Worm (Caenorhabditis elegans) whole organism, L4 larva: ENCODE measurements around the gene tba-4.

ENCODE experiments used
- jun-1 ChIP-seq: fragments of 150-350 bp; optimal IDR thresholded peaks from 2 replicates; lab custom pipeline; 2014; ENCODE audit warnings: missing biosample characterization, missing genetic modification reagents, missing genetic modification characterization
- spr-3 ChIP-seq: fragments of 200-800 bp; sonication (Bioruptor generic); optimal IDR thresholded peaks from 2 replicates; lab custom pipeline; 2018; ENCODE audit warnings: mild to moderate bottlenecking, missing genetic modification characterization, missing compliant biosample characterization

DNA sequence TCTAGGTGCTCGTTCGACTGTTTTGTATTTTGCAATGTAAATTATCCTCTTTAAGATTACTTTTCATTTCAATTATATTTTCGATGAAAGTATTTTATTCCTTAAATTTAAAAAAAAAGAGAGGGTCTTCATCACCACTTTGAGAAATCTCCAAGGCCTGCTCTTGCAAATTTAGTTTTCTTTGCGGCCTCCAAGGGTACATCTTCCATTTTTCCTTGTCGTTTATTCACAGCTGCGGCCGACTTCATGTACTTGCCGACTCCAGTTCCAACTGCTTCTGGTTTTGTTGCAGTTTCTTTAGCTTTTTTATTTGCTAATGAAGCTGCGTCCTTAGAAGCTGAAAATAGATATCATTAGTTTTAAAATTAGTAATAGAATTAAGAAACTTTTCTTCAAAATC, 47.8 kb upstream of the tba-4 start:
- TF ChIP-seq jun-1 (tag; lab: Kevin White, UChicago) (no peak), spr-3 (GFP tag; lab: Kevin White, UChicago) (no peak)
